Worm (Caenorhabditis elegans) whole organism, early embryonic: ENCODE measurements around the gene ced-8.

Experiments used
- B0310.2 ChIP-seq: sonication (generic microtip); optimal IDR thresholded peaks from 2 replicates; lab custom pipeline; 2016; ENCODE audit warnings: mild to moderate bottlenecking, missing genetic modification characterization, missing compliant biosample characterization
- F13C5.2 ChIP-seq: sonication (generic microtip); optimal IDR thresholded peaks from 2 replicates; lab custom pipeline; 2017; ENCODE audit warnings: mild to moderate bottlenecking, missing genetic modification characterization, inconsistent platforms, missing compliant biosample characterization
- aly-1 ChIP-seq: sonication (generic microtip); optimal IDR thresholded peaks from 2 replicates; lab custom pipeline; 2016; ENCODE audit warnings: missing genetic modification characterization, missing compliant biosample characterization
- ama-1 ChIP-seq: fragments of 150-350 bp; optimal IDR thresholded peaks from 2 replicates; lab custom pipeline; 2014
- ceh-13 ChIP-seq: fragments of 200-800 bp; sonication (Bioruptor generic); optimal IDR thresholded peaks from 2 replicates; lab custom pipeline; 2018; ENCODE audit warnings: mild to moderate bottlenecking, missing genetic modification characterization, missing compliant biosample characterization
- ceh-36 ChIP-seq: sonication (generic microtip); optimal IDR thresholded peaks from 2 replicates; lab custom pipeline; 2016; ENCODE audit warnings: missing genetic modification characterization, inconsistent platforms, missing compliant biosample characterization
- ets-7 ChIP-seq: sonication (generic microtip); optimal IDR thresholded peaks from 2 replicates; lab custom pipeline; 2016; ENCODE audit warnings: missing genotype, missing genetic modification characterization, missing compliant biosample characterization
- flt-1 ChIP-seq: fragments of 200-800 bp; sonication (Bioruptor generic); IDR thresholded peaks from 2 replicates; pipeline ENCODE4 v1.3.6; 2022; ENCODE audit warnings: missing genetic modification characterization, missing compliant biosample characterization
- hmbx-1 ChIP-seq: sonication (generic microtip); optimal IDR thresholded peaks from 2 replicates; lab custom pipeline; 2016; ENCODE audit warnings: mild to moderate bottlenecking, missing genetic modification characterization, missing compliant biosample characterization
- hmg-4 ChIP-seq: fragments of 200-800 bp; sonication (Bioruptor generic); optimal IDR thresholded peaks from 2 replicates; lab custom pipeline; 2018; ENCODE audit warnings: mild to moderate bottlenecking, missing genetic modification characterization, missing compliant biosample characterization
- hnd-1 ChIP-seq: sonication (generic microtip); optimal IDR thresholded peaks from 2 replicates; lab custom pipeline; 2016; ENCODE audit warnings: missing genetic modification characterization, missing compliant biosample characterization
- pes-1 ChIP-seq: fragments of 200-800 bp; sonication (Bioruptor generic); IDR thresholded peaks from 2 replicates; pipeline ENCODE4 v1.3.6; 2022; ENCODE audit warnings: missing genetic modification reagents, missing genetic modification characterization, missing compliant biosample characterization
- scrt-1 ChIP-seq: fragments of 200-800 bp; sonication (Bioruptor generic); IDR thresholded peaks from 2 replicates; pipeline ENCODE4 v1.3.6; 2022; ENCODE audit warnings: missing genetic modification characterization, missing compliant biosample characterization
- sea-1 ChIP-seq: fragments of 200-800 bp; sonication (Bioruptor generic); conservative IDR thresholded peaks from 2 replicates; pipeline ENCODE4 v1.3.6; 2022; ENCODE audit warnings: missing genetic modification characterization, missing compliant biosample characterization
- tbx-11 ChIP-seq: fragments of 200-800 bp; sonication (Bioruptor generic); IDR thresholded peaks from 2 replicates; pipeline ENCODE4 v1.3.6; 2022; ENCODE audit warnings: missing genetic modification characterization, missing compliant biosample characterization
- tbx-37 ChIP-seq: fragments of 200-800 bp; sonication (Bioruptor generic); conservative IDR thresholded peaks from 2 replicates; pipeline ENCODE4 v1.3.6; 2022; ENCODE audit warnings: missing genetic modification reagents, missing genetic modification characterization, missing compliant biosample characterization
- tra-4 ChIP-seq: sonication (generic microtip); optimal IDR thresholded peaks from 2 replicates; lab custom pipeline; 2017; ENCODE audit warnings: missing genetic modification characterization, missing compliant biosample characterization

Gene ced-8

DNA sequence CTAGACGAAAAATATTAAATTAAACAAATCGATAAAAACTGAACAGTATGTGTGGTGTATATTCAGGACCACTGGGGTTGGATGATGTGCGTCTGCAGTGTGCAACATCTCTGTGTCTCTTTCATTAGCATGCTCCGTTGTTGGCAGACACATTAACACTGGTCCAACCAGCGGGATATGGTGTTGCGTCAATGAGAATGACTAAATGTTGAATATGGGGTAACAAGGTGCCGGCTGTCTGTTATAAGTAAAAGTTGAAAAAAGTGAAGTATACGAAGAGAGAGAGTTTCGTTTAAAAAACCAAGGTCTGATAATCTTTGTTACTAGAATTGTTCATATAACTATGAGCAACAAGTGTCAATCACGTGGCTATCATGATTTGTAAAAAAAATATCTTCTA, at the start of gene ced-8:
TSS of gene ced-8 (minus strand) at position 101 of the 400 bp plus-strand sequence.
- no peak for TF ChIP-seq ets-7 (tag; lab: Kevin White, UChicago)

DNA sequence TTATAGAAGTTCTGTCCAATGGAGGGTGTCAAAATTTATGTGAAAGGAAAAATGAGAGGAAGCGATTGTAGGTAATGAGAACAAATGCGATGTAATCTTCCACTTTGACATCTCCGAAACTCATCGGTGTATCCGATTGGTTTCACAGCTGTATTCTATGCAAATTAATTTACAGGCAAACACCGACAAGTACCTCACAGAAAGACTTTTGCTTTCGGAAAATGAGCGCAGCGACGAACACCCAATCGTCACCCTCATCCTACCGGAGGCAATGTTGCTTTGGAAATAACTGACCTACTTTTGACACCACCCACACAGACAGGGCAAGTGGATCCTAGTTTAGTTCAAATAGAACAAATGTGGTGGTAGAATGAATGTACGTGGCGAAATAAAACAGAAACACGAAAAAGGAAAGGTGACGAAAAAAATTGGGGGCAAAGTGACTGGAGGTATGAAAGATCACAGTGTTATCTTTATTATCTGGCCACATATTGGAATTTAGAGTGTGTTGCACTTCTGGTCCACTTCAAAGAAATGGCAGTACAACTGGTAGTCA, 47.2 kb upstream of the ced-8 start:
- TF ChIP-seq B0310.2 (tag; lab: Kevin White, UChicago), result no peak
- no peak for TF ChIP-seq tbx-11 (GFP tag; lab: Robert Waterston, UW)
- TF ChIP-seq ceh-36 (tag; lab: Kevin White, UChicago), result no peak
- no peak for TF ChIP-seq hmg-4 (GFP tag; lab: Kevin White, UChicago)
- TF ChIP-seq ets-7 (tag; lab: Kevin White, UChicago), result no peak
- no peak for TF ChIP-seq pes-1 (GFP tag; lab: Robert Waterston, UW)
- no peak for TF ChIP-seq scrt-1 (GFP tag; lab: Robert Waterston, UW)
- TF ChIP-seq aly-1 (tag; lab: Kevin White, UChicago), result no peak
- TF ChIP-seq F13C5.2 (tag; lab: Kevin White, UChicago), result no peak
- TF ChIP-seq ama-1, result no peak
- TF ChIP-seq tbx-37 (GFP tag; lab: Robert Waterston, UW), result no peak
- TF ChIP-seq hmbx-1, result no peak
- no peak for TF ChIP-seq hnd-1 (tag; lab: Kevin White, UChicago)
- no peak for TF ChIP-seq ceh-13 (GFP tag; lab: Kevin White, UChicago)

- no peak for TF ChIP-seq ceh-36 (tag; lab: Kevin White, UChicago)
- TF ChIP-seq hnd-1 (tag; lab: Kevin White, UChicago), result no peak
- no peak for TF ChIP-seq scrt-1 (GFP tag; lab: Robert Waterston, UW)
- TF ChIP-seq hmg-4 (GFP tag; lab: Kevin White, UChicago), result no peak
- TF ChIP-seq tra-4 (tag; lab: Kevin White, UChicago), result no peak
- no peak for TF ChIP-seq tbx-11 (GFP tag; lab: Robert Waterston, UW)
- no peak for TF ChIP-seq tbx-37 (GFP tag; lab: Robert Waterston, UW)
- TF ChIP-seq flt-1, result no peak
- TF ChIP-seq ama-1, result no peak
- no peak for TF ChIP-seq sea-1
- no peak for TF ChIP-seq ceh-13 (GFP tag; lab: Kevin White, UChicago)
- TF ChIP-seq pes-1 (GFP tag; lab: Robert Waterston, UW), result no peak
- no peak for TF ChIP-seq B0310.2 (tag; lab: Kevin White, UChicago)
- TF ChIP-seq F13C5.2 (tag; lab: Kevin White, UChicago), result no peak
- TF ChIP-seq hmbx-1, result no peak
Observed at ce11 chrX:8463085-8463645, 46.4 kb upstream of the ced-8 start, which contains the start of gene F16F9.4. TSS of gene F16F9.4 (minus strand) at chrX:8463360.

DNA sequence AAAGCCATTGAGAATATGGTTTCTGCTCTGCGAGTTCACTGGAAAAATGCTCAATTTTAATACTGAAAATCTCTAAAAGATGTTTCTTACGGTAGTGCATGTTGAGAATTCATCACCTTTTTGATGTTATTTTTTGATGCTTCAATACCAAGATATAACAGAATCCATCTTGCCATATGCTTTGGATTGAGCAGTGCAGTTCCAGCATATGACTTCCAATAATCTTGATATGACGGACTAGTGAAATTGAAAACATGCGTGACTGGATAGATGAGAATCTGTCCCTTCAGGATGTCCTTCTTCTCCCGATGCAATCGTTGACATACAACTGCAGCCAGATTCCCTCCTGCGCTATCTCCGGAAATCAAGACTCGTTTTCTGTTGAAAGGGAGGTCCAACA, 44.2 kb upstream of the ced-8 start:
- TF ChIP-seq tra-4 (tag; lab: Kevin White, UChicago) (no peak), pes-1 (GFP tag; lab: Robert Waterston, UW) (no peak), flt-1 (no peak), ets-7 (tag; lab: Kevin White, UChicago) (no peak), sea-1 (no peak), hmg-4 (GFP tag; lab: Kevin White, UChicago) (no peak), scrt-1 (GFP tag; lab: Robert Waterston, UW) (no peak), ceh-13 (GFP tag; lab: Kevin White, UChicago) (no peak), ceh-36 (tag; lab: Kevin White, UChicago) (no peak), hnd-1 (tag; lab: Kevin White, UChicago) (no peak), ama-1 (no peak), aly-1 (tag; lab: Kevin White, UChicago) (no peak), tbx-37 (GFP tag; lab: Robert Waterston, UW) (no peak), B0310.2 (tag; lab: Kevin White, UChicago) (no peak), tbx-11 (GFP tag; lab: Robert Waterston, UW) (no peak), hmbx-1 (no peak), F13C5.2 (tag; lab: Kevin White, UChicago) (no peak)

ce11 chrX:8459789-8460188, 43.1 kb upstream of the ced-8 start:
- TF ChIP-seq hmg-4 (GFP tag; lab: Kevin White, UChicago), result no peak
- TF ChIP-seq hmbx-1, result no peak
- TF ChIP-seq ceh-13 (GFP tag; lab: Kevin White, UChicago), result no peak
- no peak for TF ChIP-seq pes-1 (GFP tag; lab: Robert Waterston, UW)
- TF ChIP-seq ceh-36 (tag; lab: Kevin White, UChicago), result no peak
- TF ChIP-seq sea-1, result no peak
- TF ChIP-seq tra-4 (tag; lab: Kevin White, UChicago), result no peak
- no peak for TF ChIP-seq flt-1
- TF ChIP-seq aly-1 (tag; lab: Kevin White, UChicago), result no peak

ce11 chrX:8457314-8457713, 40.6 kb upstream of the ced-8 start, which contains the start of gene F16F9.3:
TSS of gene F16F9.3 (plus strand) at chrX:8457614.
- TF ChIP-seq hmbx-1, result no peak
- no peak for TF ChIP-seq tra-4 (tag; lab: Kevin White, UChicago)
- no peak for TF ChIP-seq F13C5.2 (tag; lab: Kevin White, UChicago)
- TF ChIP-seq ama-1, result no peak
- TF ChIP-seq aly-1 (tag; lab: Kevin White, UChicago), result no peak
- TF ChIP-seq pes-1 (GFP tag; lab: Robert Waterston, UW), result no peak
- no peak for TF ChIP-seq flt-1
- no peak for TF ChIP-seq sea-1
- no peak for TF ChIP-seq ceh-13 (GFP tag; lab: Kevin White, UChicago)
- no peak for TF ChIP-seq tbx-37 (GFP tag; lab: Robert Waterston, UW)
- no peak for TF ChIP-seq hmg-4 (GFP tag; lab: Kevin White, UChicago)
- TF ChIP-seq scrt-1 (GFP tag; lab: Robert Waterston, UW), result no peak
- TF ChIP-seq tbx-11 (GFP tag; lab: Robert Waterston, UW), result no peak
- no peak for TF ChIP-seq ceh-36 (tag; lab: Kevin White, UChicago)
- TF ChIP-seq ets-7 (tag; lab: Kevin White, UChicago), result no peak
- no peak for TF ChIP-seq hnd-1 (tag; lab: Kevin White, UChicago)
- TF ChIP-seq B0310.2 (tag; lab: Kevin White, UChicago), result no peak
